Worm (Caenorhabditis elegans) whole organism, early embryonic: ENCODE results near the gene sra-26.

Source experiments
- B0310.2 ChIP-seq: sonication (generic microtip); optimal IDR thresholded peaks from 2 replicates; lab custom pipeline; 2016; ENCODE audit warnings: mild to moderate bottlenecking, missing genetic modification characterization, missing compliant biosample characterization
- F13C5.2 ChIP-seq: sonication (generic microtip); optimal IDR thresholded peaks from 2 replicates; lab custom pipeline; 2017; ENCODE audit warnings: mild to moderate bottlenecking, missing genetic modification characterization, inconsistent platforms, missing compliant biosample characterization
- aly-1 ChIP-seq: sonication (generic microtip); optimal IDR thresholded peaks from 2 replicates; lab custom pipeline; 2016; ENCODE audit warnings: missing genetic modification characterization, missing compliant biosample characterization
- ama-1 ChIP-seq: fragments of 150-350 bp; optimal IDR thresholded peaks from 2 replicates; lab custom pipeline; 2014
- ceh-36 ChIP-seq: sonication (generic microtip); optimal IDR thresholded peaks from 2 replicates; lab custom pipeline; 2016; ENCODE audit warnings: missing genetic modification characterization, inconsistent platforms, missing compliant biosample characterization
- ets-7 ChIP-seq: sonication (generic microtip); optimal IDR thresholded peaks from 2 replicates; lab custom pipeline; 2016; ENCODE audit warnings: missing genotype, missing genetic modification characterization, missing compliant biosample characterization
- flt-1 ChIP-seq: fragments of 200-800 bp; sonication (Bioruptor generic); IDR thresholded peaks from 2 replicates; pipeline ENCODE4 v1.3.6; 2022; ENCODE audit warnings: missing genetic modification characterization, missing compliant biosample characterization
- hmg-4 ChIP-seq: fragments of 200-800 bp; sonication (Bioruptor generic); optimal IDR thresholded peaks from 2 replicates; lab custom pipeline; 2018; ENCODE audit warnings: mild to moderate bottlenecking, missing genetic modification characterization, missing compliant biosample characterization
- hnd-1 ChIP-seq: sonication (generic microtip); optimal IDR thresholded peaks from 2 replicates; lab custom pipeline; 2016; ENCODE audit warnings: missing genetic modification characterization, missing compliant biosample characterization
- pes-1 ChIP-seq: fragments of 200-800 bp; sonication (Bioruptor generic); IDR thresholded peaks from 2 replicates; pipeline ENCODE4 v1.3.6; 2022; ENCODE audit warnings: missing genetic modification reagents, missing genetic modification characterization, missing compliant biosample characterization
- scrt-1 ChIP-seq: fragments of 200-800 bp; sonication (Bioruptor generic); IDR thresholded peaks from 2 replicates; pipeline ENCODE4 v1.3.6; 2022; ENCODE audit warnings: missing genetic modification characterization, missing compliant biosample characterization
- sea-1 ChIP-seq: fragments of 200-800 bp; sonication (Bioruptor generic); conservative IDR thresholded peaks from 2 replicates; pipeline ENCODE4 v1.3.6; 2022; ENCODE audit warnings: missing genetic modification characterization, missing compliant biosample characterization
- tbx-11 ChIP-seq: fragments of 200-800 bp; sonication (Bioruptor generic); IDR thresholded peaks from 2 replicates; pipeline ENCODE4 v1.3.6; 2022; ENCODE audit warnings: missing genetic modification characterization, missing compliant biosample characterization
- tbx-37 ChIP-seq: fragments of 200-800 bp; sonication (Bioruptor generic); conservative IDR thresholded peaks from 2 replicates; pipeline ENCODE4 v1.3.6; 2022; ENCODE audit warnings: missing genetic modification reagents, missing genetic modification characterization, missing compliant biosample characterization

- TF ChIP-seq scrt-1 (GFP tag; lab: Robert Waterston, UW) (no peak), flt-1 (GFP tag; lab: Robert Waterston, UW) (no peak), F13C5.2 (no peak), pes-1 (GFP tag; lab: Robert Waterston, UW) (no peak), hmg-4 (GFP tag; lab: Kevin White, UChicago) (no peak), ama-1 (lab: Kevin White, UChicago) (no peak), aly-1 (tag; lab: Kevin White, UChicago) (no peak), ets-7 (tag; lab: Kevin White, UChicago) (no peak), hnd-1 (tag; lab: Kevin White, UChicago) (no peak), sea-1 (no peak), tbx-37 (GFP tag; lab: Robert Waterston, UW) (no peak), ceh-36 (no peak), tbx-11 (GFP tag; lab: Robert Waterston, UW) (no peak), B0310.2 (tag; lab: Kevin White, UChicago) (no peak)
Measured at ce11 chrII:6695388-6695787, 43.8 kb upstream of the sra-26 start, which contains the start of gene C18H9.5.
